Fruit fly (Drosophila melanogaster) whole organism, embryonic: ENCODE data around the gene dib.
A peak's percentile ranks its signal among the peaks of the same experiment; 100 is the strongest.

ENCODE experiments used
- Bgb ChIP-seq: fragments of 200-800 bp; sonication (Bioruptor generic); IDR thresholded peaks from 2 replicates; pipeline ENCODE4 v1.3.6; 2022; ENCODE audit warnings: missing biosample characterization, missing genetic modification characterization; ENCODE audit not compliant: partially characterized antibody
- CG10267 ChIP-seq: fragments of 200-800 bp; sonication (Bioruptor generic); optimal IDR thresholded peaks from 2 replicates; lab custom pipeline; 2018; ENCODE audit warnings: missing biosample characterization, mild to moderate bottlenecking, missing genetic modification characterization, moderate library complexity
- CG11247 ChIP-seq: fragments of 200-800 bp; sonication (Bioruptor generic); IDR thresholded peaks from 2 replicates; pipeline ENCODE4 v1.3.6; 2022; ENCODE audit warnings: missing biosample characterization, missing genetic modification characterization
- CG11695 ChIP-seq: fragments of 200-800 bp; sonication (Bioruptor generic); IDR thresholded peaks from 3 replicates; pipeline ENCODE4 v1.3.6; 2022; ENCODE audit warnings: missing biosample characterization, missing genetic modification characterization
- CG11696 ChIP-seq: fragments of 200-800 bp; sonication (Bioruptor generic); IDR thresholded peaks from 2 replicates; pipeline ENCODE4 v1.3.6; 2022; ENCODE audit warnings: missing biosample characterization, missing genetic modification characterization
- CG13123 ChIP-seq: fragments of 200-800 bp; sonication (Bioruptor generic); optimal IDR thresholded peaks from 2 replicates; lab custom pipeline; 2016; ENCODE audit warnings: missing biosample characterization, missing genetic modification characterization
- CG13287 ChIP-seq: fragments of 200-800 bp; sonication (Bioruptor generic); IDR thresholded peaks from 2 replicates; pipeline ENCODE4 v1.3.6; 2022; ENCODE audit warnings: missing biosample characterization, missing genetic modification characterization; ENCODE audit not compliant: partially characterized antibody
- CG13624 ChIP-seq: fragments of 200-800 bp; sonication (Bioruptor generic); optimal IDR thresholded peaks from 2 replicates; lab custom pipeline; 2016; ENCODE audit warnings: missing biosample characterization, missing genetic modification characterization
- CG1603 ChIP-seq: fragments of 200-800 bp; sonication (Bioruptor generic); optimal IDR thresholded peaks from 2 replicates; lab custom pipeline; 2019; ENCODE audit warnings: missing biosample characterization, mild to moderate bottlenecking, missing genetic modification characterization, moderate library complexity
- CG16815 ChIP-seq: fragments of 200-800 bp; sonication (Bioruptor generic); optimal IDR thresholded peaks from 3 replicates; lab custom pipeline; 2017; ENCODE audit warnings: missing biosample characterization, mild to moderate bottlenecking, missing genetic modification characterization
- CG17328 ChIP-seq: fragments of 200-800 bp; sonication (Bioruptor generic); IDR thresholded peaks from 2 replicates; pipeline ENCODE4 v1.3.6; 2022; ENCODE audit warnings: missing biosample characterization, missing genetic modification characterization
- CG17385 ChIP-seq: fragments of 200-800 bp; sonication (Bioruptor generic); optimal IDR thresholded peaks from 3 replicates; lab custom pipeline; 2018; ENCODE audit warnings: missing biosample characterization, mild to moderate bottlenecking, missing genetic modification characterization
- CG18011 ChIP-seq: fragments of 200-800 bp; sonication (Bioruptor generic); optimal IDR thresholded peaks from 2 replicates; lab custom pipeline; 2017; ENCODE audit warnings: missing biosample characterization, missing genetic modification characterization, mild to moderate bottlenecking, moderate library complexity, missing genotype
- CG18764 ChIP-seq: fragments of 200-800 bp; sonication (Bioruptor generic); optimal IDR thresholded peaks from 3 replicates; lab custom pipeline; 2016; ENCODE audit warnings: missing biosample characterization, missing genetic modification characterization
- CG2889 ChIP-seq: fragments of 200-800 bp; sonication (Bioruptor generic); IDR thresholded peaks from 3 replicates; pipeline ENCODE4 v1.3.6; 2022; ENCODE audit warnings: missing biosample characterization, missing genetic modification characterization
- CG30431 ChIP-seq: fragments of 200-800 bp; sonication (Bioruptor generic); optimal IDR thresholded peaks from 2 replicates; lab custom pipeline; 2017; ENCODE audit warnings: missing biosample characterization, missing genetic modification characterization
- CG3065 ChIP-seq: fragments of 200-800 bp; sonication (Bioruptor generic); optimal IDR thresholded peaks from 2 replicates; lab custom pipeline; 2016; ENCODE audit warnings: missing biosample characterization, missing genetic modification characterization
- CG31441 ChIP-seq: fragments of 200-800 bp; sonication (Bioruptor generic); IDR thresholded peaks from 2 replicates; pipeline ENCODE4 v1.3.6; 2022; ENCODE audit warnings: missing biosample characterization, missing genetic modification characterization
- CG3163 ChIP-seq: fragments of 200-800 bp; sonication (Bioruptor generic); optimal IDR thresholded peaks from 3 replicates; lab custom pipeline; 2016; ENCODE audit warnings: missing biosample characterization, missing genetic modification characterization
- CG4820 ChIP-seq: fragments of 200-800 bp; sonication (Bioruptor generic); optimal IDR thresholded peaks from 3 replicates; lab custom pipeline; 2016; ENCODE audit warnings: missing biosample characterization, missing genetic modification characterization
- CG4854 ChIP-seq: fragments of 200-800 bp; sonication (Bioruptor generic); optimal IDR thresholded peaks from 2 replicates; lab custom pipeline; 2016; ENCODE audit warnings: missing biosample characterization, missing genetic modification characterization, inconsistent platforms
- CG6175 ChIP-seq: fragments of 200-800 bp; sonication (Bioruptor generic); IDR thresholded peaks from 3 replicates; pipeline ENCODE4 v1.3.6; 2022; ENCODE audit warnings: missing biosample characterization, missing genetic modification characterization
- CG6254 ChIP-seq: fragments of 200-800 bp; sonication (Bioruptor generic); optimal IDR thresholded peaks from 3 replicates; lab custom pipeline; 2017; ENCODE audit warnings: mild to moderate bottlenecking, missing biosample characterization, missing genetic modification reagents, missing genetic modification characterization
- CG8290 ChIP-seq, 3 experiments: fragments of 200-800 bp; sonication (Bioruptor generic); optimal IDR thresholded peaks; 2 replicates each; lab custom pipeline; 2016 to 2019; ENCODE audit warnings: missing biosample characterization in 3 of 3, missing genetic modification characterization in 3 of 3, mild to moderate bottlenecking in 2 of 3, moderate library complexity in 1 of 3
- Deaf1 ChIP-seq: fragments of 200-800 bp; optimal IDR thresholded peaks from 3 replicates; lab custom pipeline; 2019; ENCODE audit warnings: missing biosample characterization, mild to moderate bottlenecking, missing genetic modification characterization, moderate library complexity
- Dll ChIP-seq: fragments of 200-800 bp; sonication (Bioruptor generic); IDR thresholded peaks from 4 replicates; pipeline ENCODE4 v1.3.6; 2022; ENCODE audit warnings: missing biosample characterization, missing genetic modification characterization; ENCODE audit not compliant: partially characterized antibody
- Hmx ChIP-seq: fragments of 200-800 bp; sonication (Bioruptor generic); optimal IDR thresholded peaks from 2 replicates; lab custom pipeline; 2016; ENCODE audit warnings: missing biosample characterization, missing genetic modification characterization
- Hr3 ChIP-seq: fragments of 200-800 bp; sonication (Bioruptor generic); optimal IDR thresholded peaks from 3 replicates; lab custom pipeline; 2016; ENCODE audit warnings: missing biosample characterization, missing genetic modification characterization
- MTF-1 ChIP-seq: fragments of 200-800 bp; sonication (Bioruptor generic); optimal IDR thresholded peaks from 2 replicates; lab custom pipeline; 2018; ENCODE audit warnings: missing biosample characterization, mild to moderate bottlenecking, missing genetic modification characterization, borderline replicate concordance
- Max ChIP-seq: fragments of 200-800 bp; sonication (Bioruptor generic); optimal IDR thresholded peaks from 2 replicates; lab custom pipeline; 2016; ENCODE audit warnings: missing biosample characterization, mild to moderate bottlenecking, missing genetic modification characterization
- NC2α ChIP-seq: fragments of 200-800 bp; sonication (Bioruptor generic); optimal IDR thresholded peaks from 2 replicates; lab custom pipeline; 2016; ENCODE audit warnings: missing biosample characterization, missing genetic modification characterization
- Neu2 ChIP-seq: fragments of 200-800 bp; sonication (Bioruptor generic); optimal IDR thresholded peaks from 3 replicates; lab custom pipeline; 2016; ENCODE audit warnings: missing biosample characterization, missing genetic modification characterization, borderline replicate concordance
- Oaz ChIP-seq: fragments of 200-800 bp; sonication (Bioruptor generic); IDR thresholded peaks from 2 replicates; pipeline ENCODE4 v1.3.6; 2022; ENCODE audit warnings: missing biosample characterization, missing genetic modification characterization
- Ravus ChIP-seq: fragments of 200-800 bp; sonication (Bioruptor generic); IDR thresholded peaks from 2 replicates; pipeline ENCODE4 v1.3.6; 2022; ENCODE audit warnings: missing biosample characterization, missing genetic modification characterization
- Sox102F ChIP-seq: fragments of 200-800 bp; sonication (Bioruptor generic); optimal IDR thresholded peaks from 2 replicates; lab custom pipeline; 2018; ENCODE audit warnings: missing biosample characterization, mild to moderate bottlenecking, missing genetic modification characterization, moderate library complexity
- btn ChIP-seq: fragments of 200-800 bp; sonication (Bioruptor generic); optimal IDR thresholded peaks from 2 replicates; lab custom pipeline; 2016; ENCODE audit warnings: missing biosample characterization, missing genetic modification characterization
- corto ChIP-seq: fragments of 200-800 bp; sonication (Bioruptor generic); optimal IDR thresholded peaks from 2 replicates; lab custom pipeline; 2016; ENCODE audit warnings: missing biosample characterization, mild to moderate bottlenecking, missing genetic modification characterization, moderate library complexity
- danr ChIP-seq: fragments of 200-800 bp; sonication (Bioruptor generic); IDR thresholded peaks from 2 replicates; pipeline ENCODE4 v1.3.6; 2022; ENCODE audit warnings: missing biosample characterization, missing genetic modification characterization
- dpn ChIP-seq, 2 experiments: fragments of 200-800 bp; sonication (Bioruptor generic); optimal IDR thresholded peaks; 3 replicates each; lab custom pipeline; 2016; ENCODE audit warnings: missing biosample characterization in 2 of 2, missing genetic modification characterization in 2 of 2
- eyg ChIP-seq: fragments of 200-800 bp; sonication (Bioruptor generic); optimal IDR thresholded peaks from 3 replicates; lab custom pipeline; 2016; ENCODE audit warnings: missing biosample characterization, missing genetic modification characterization
- fd3F ChIP-seq: fragments of 200-800 bp; sonication (Bioruptor generic); optimal IDR thresholded peaks from 2 replicates; lab custom pipeline; 2018; ENCODE audit warnings: missing biosample characterization, mild to moderate bottlenecking, missing genetic modification characterization, moderate library complexity
- kni ChIP-seq: fragments of 200-800 bp; sonication (Bioruptor generic); optimal IDR thresholded peaks from 3 replicates; lab custom pipeline; 2017; ENCODE audit warnings: mild to moderate bottlenecking, missing biosample characterization, missing genetic modification reagents, missing genetic modification characterization
- nom ChIP-seq: fragments of 200-800 bp; sonication (Bioruptor generic); optimal IDR thresholded peaks from 2 replicates; lab custom pipeline; 2017; ENCODE audit warnings: missing biosample characterization, missing genetic modification characterization, mild to moderate bottlenecking, moderate library complexity, missing genetic modification reagents
- onecut ChIP-seq: fragments of 200-800 bp; sonication (Bioruptor generic); IDR thresholded peaks from 2 replicates; pipeline ENCODE4 v1.3.6; 2022; ENCODE audit warnings: missing biosample characterization, missing genetic modification characterization
- pita ChIP-seq: fragments of 200-800 bp; sonication (Bioruptor generic); optimal IDR thresholded peaks from 2 replicates; lab custom pipeline; 2017; ENCODE audit warnings: missing biosample characterization, mild to moderate bottlenecking, missing genetic modification characterization
- psq ChIP-seq: fragments of 200-800 bp; sonication (Bioruptor generic); optimal IDR thresholded peaks from 2 replicates; lab custom pipeline; 2017; ENCODE audit warnings: missing biosample characterization, missing genetic modification characterization
- ro ChIP-seq: fragments of 200-800 bp; sonication (Bioruptor generic); IDR thresholded peaks from 2 replicates; pipeline ENCODE4 v1.3.6; 2022; ENCODE audit warnings: missing biosample characterization, missing genetic modification characterization
- schlank ChIP-seq: fragments of 200-800 bp; sonication (Bioruptor generic); optimal IDR thresholded peaks from 2 replicates; lab custom pipeline; 2018; ENCODE audit warnings: missing biosample characterization, mild to moderate bottlenecking, missing genetic modification characterization
- slbo ChIP-seq: fragments of 200-800 bp; sonication (Bioruptor generic); IDR thresholded peaks from 2 replicates; pipeline ENCODE4 v1.3.6; 2022; ENCODE audit warnings: missing biosample characterization, missing genetic modification characterization
- sob ChIP-seq: fragments of 200-800 bp; sonication (Bioruptor generic); IDR thresholded peaks from 2 replicates; pipeline ENCODE4 v1.3.6; 2022; ENCODE audit warnings: missing biosample characterization, missing genetic modification characterization
- yki ChIP-seq: fragments of >200 bp; optimal IDR thresholded peaks from 3 replicates; lab custom pipeline; 2018
- zfh2 ChIP-seq: fragments of 200-800 bp; sonication (Bioruptor generic); optimal IDR thresholded peaks from 2 replicates; lab custom pipeline; 2016; ENCODE audit warnings: missing biosample characterization, missing genetic modification characterization

Gene dib

DNA sequence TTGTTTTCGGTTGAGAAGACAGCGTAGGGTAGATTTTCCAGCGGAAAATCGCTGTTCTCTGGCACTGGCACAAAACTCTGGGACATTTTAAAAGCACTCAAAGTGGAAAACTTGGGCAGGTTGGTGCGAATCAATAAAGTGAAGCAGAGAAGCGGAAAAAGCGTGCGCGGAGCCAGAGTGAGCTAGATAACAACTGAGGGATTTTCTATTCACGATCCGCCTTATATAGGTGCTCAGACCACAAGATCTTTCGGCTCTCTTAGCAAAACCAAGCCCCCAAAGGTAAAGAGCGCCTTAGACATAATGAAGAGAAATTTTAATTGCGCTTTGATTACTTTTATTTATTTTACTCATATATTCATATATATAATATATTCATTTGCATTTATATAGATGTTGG is 11.7 kb downstream of the dib start, which contains the start of gene Faa (continued):
- TF ChIP-seq Neu2 (no peak), NC2α (no peak), pita (GFP tag; lab: Kevin White, UChicago) (no peak), Dll (GFP tag; lab: Robert Waterston, UW) (0 out of 4 replicates have a peak, but pooled peaks have one; percentile 21), yki (no peak), CG4854 (GFP tag; lab: Kevin White, UChicago) (no peak), CG3163 (GFP tag; lab: Kevin White, UChicago) (peak; percentile 88), eyg (GFP tag; lab: Kevin White, UChicago) (no peak), sob (GFP tag; lab: Robert Waterston, UW) (peak; percentile 36; the same call in 1 of the 2 replicates), kni (GFP tag; lab: Kevin White, UChicago) (no peak), onecut (GFP tag; lab: Robert Waterston, UW) (peak; percentile 62), CG11696 (GFP tag; lab: Robert Waterston, UW) (no peak), CG3065 (no peak), CG17385 (no peak), zfh2 (GFP tag; lab: Kevin White, UChicago) (no peak), CG10267 (tag; lab: Kevin White, UChicago) (no peak), CG4820 (no peak), CG13624 (GFP tag; lab: Kevin White, UChicago) (no peak), CG11695 (GFP tag; lab: Robert Waterston, UW) (no peak), Sox102F (no peak), CG11247 (GFP tag; lab: Robert Waterston, UW) (no peak), Hr3 (GFP tag; lab: Kevin White, UChicago) (no peak), Hmx (no peak), danr (GFP tag; lab: Robert Waterston, UW) (no peak), CG17328 (GFP tag; lab: Robert Waterston, UW) (no peak), Oaz (GFP tag; lab: Robert Waterston, UW) (no peak), CG13123 (GFP tag; lab: Kevin White, UChicago) (no peak), nom (GFP tag; lab: Kevin White, UChicago) (no peak), CG31441 (no peak), CG18764 (GFP tag; lab: Kevin White, UChicago) (no peak), CG2889 (GFP tag; lab: Robert Waterston, UW) (no peak), CG18011 (GFP tag; lab: Kevin White, UChicago) (no peak), CG6254 (GFP tag; lab: Kevin White, UChicago) (no peak), dpn (GFP tag; optimal IDR thresholded peaks at IDR 0.05; lab: Kevin White, UChicago) (no peak), btn (GFP tag; lab: Kevin White, UChicago) (no peak), CG8290 (GFP tag; optimal IDR thresholded peaks at IDR 0.05; lab: Kevin White, UChicago) (no peak), CG8290 (tag; optimal IDR thresholded peaks at IDR 0.05; lab: Kevin White, UChicago) (peak in 1 of 2 experiments; percentile 17), Bgb (0 out of 2 replicates have a peak, but pooled peaks have one; percentile 28), Ravus (no peak), Deaf1 (no peak), MTF-1 (GFP tag; lab: Kevin White, UChicago) (no peak), schlank (no peak), psq (GFP tag; lab: Kevin White, UChicago) (no peak), CG13287 (GFP tag; lab: Robert Waterston, UW) (peak; percentile 30; the same call in 1 of the 2 replicates), ro (no peak), CG16815 (no peak), CG1603 (tag; lab: Kevin White, UChicago) (no peak), CG6175 (GFP tag; lab: Robert Waterston, UW) (no peak), CG30431 (no peak), corto (GFP tag; lab: Kevin White, UChicago) (no peak), fd3F (GFP tag; lab: Kevin White, UChicago) (no peak), slbo (GFP tag; lab: Robert Waterston, UW) (no peak), Max (GFP tag; lab: Kevin White, UChicago) (no peak)
